Fruit fly (Drosophila melanogaster) whole organism, embryonic: ENCODE measurements around the gene CG11898.
A peak's percentile ranks its signal among the peaks of the same experiment; 100 is the strongest.

ENCODE experiments used
- BEAF-32 ChIP-seq: fragments of 200-800 bp; sonication (Bioruptor generic); optimal IDR thresholded peaks from 3 replicates; lab custom pipeline; 2017; ENCODE audit warnings: missing biosample characterization, missing genetic modification characterization, mild to moderate bottlenecking, moderate library complexity, missing genetic modification reagents
- CG10267 ChIP-seq: fragments of 200-800 bp; sonication (Bioruptor generic); optimal IDR thresholded peaks from 2 replicates; lab custom pipeline; 2018; ENCODE audit warnings: missing biosample characterization, mild to moderate bottlenecking, missing genetic modification characterization, moderate library complexity
- CG11696 ChIP-seq: fragments of 200-800 bp; sonication (Bioruptor generic); IDR thresholded peaks from 2 replicates; pipeline ENCODE4 v1.3.6; 2022; ENCODE audit warnings: missing biosample characterization, missing genetic modification characterization
- CG12391 ChIP-seq: fragments of 200-800 bp; sonication (Bioruptor generic); optimal IDR thresholded peaks from 3 replicates; lab custom pipeline; 2018; ENCODE audit warnings: missing biosample characterization, mild to moderate bottlenecking, missing genetic modification characterization, moderate library complexity
- CG12744 ChIP-seq: fragments of 200-800 bp; sonication (Bioruptor generic); optimal IDR thresholded peaks from 2 replicates; lab custom pipeline; 2016; ENCODE audit warnings: missing biosample characterization, missing genetic modification characterization
- CG13123 ChIP-seq: fragments of 200-800 bp; sonication (Bioruptor generic); optimal IDR thresholded peaks from 2 replicates; lab custom pipeline; 2016; ENCODE audit warnings: missing biosample characterization, missing genetic modification characterization
- CG13424 ChIP-seq: fragments of 200-800 bp; sonication (Bioruptor generic); optimal IDR thresholded peaks from 2 replicates; lab custom pipeline; 2019; ENCODE audit warnings: missing biosample characterization, mild to moderate bottlenecking, missing genetic modification characterization, moderate library complexity
- CG14441 ChIP-seq: fragments of 200-800 bp; sonication (Bioruptor generic); IDR thresholded peaks from 2 replicates; pipeline ENCODE4 v1.3.6; 2022; ENCODE audit warnings: missing biosample characterization, missing genetic modification characterization
- CG15514 ChIP-seq: fragments of 200-800 bp; sonication (Bioruptor generic); optimal IDR thresholded peaks from 3 replicates; lab custom pipeline; 2017; ENCODE audit warnings: missing biosample characterization, missing genetic modification characterization, mild to moderate bottlenecking, moderate library complexity, missing genetic modification reagents
- CG1832 ChIP-seq: fragments of 200-800 bp; sonication (Bioruptor generic); optimal IDR thresholded peaks from 2 replicates; lab custom pipeline; 2017; ENCODE audit warnings: missing biosample characterization, mild to moderate bottlenecking, missing genetic modification characterization, inconsistent platforms
- CG2116 ChIP-seq: fragments of 200-800 bp; sonication (Bioruptor generic); optimal IDR thresholded peaks from 3 replicates; lab custom pipeline; 2018; ENCODE audit warnings: missing biosample characterization, mild to moderate bottlenecking, missing genetic modification characterization
- CG4617 ChIP-seq: fragments of 200-800 bp; sonication (Bioruptor generic); optimal IDR thresholded peaks from 3 replicates; lab custom pipeline; 2016; ENCODE audit warnings: missing biosample characterization, missing genetic modification characterization, borderline replicate concordance
- CG5245 ChIP-seq: fragments of 200-800 bp; sonication (Bioruptor generic); optimal IDR thresholded peaks from 3 replicates; lab custom pipeline; 2016; ENCODE audit warnings: missing biosample characterization, missing genetic modification characterization
- CG6254 ChIP-seq: fragments of 200-800 bp; sonication (Bioruptor generic); optimal IDR thresholded peaks from 3 replicates; lab custom pipeline; 2017; ENCODE audit warnings: mild to moderate bottlenecking, missing biosample characterization, missing genetic modification reagents, missing genetic modification characterization
- CG6683 ChIP-seq: fragments of 200-800 bp; sonication (Bioruptor generic); optimal IDR thresholded peaks from 2 replicates; lab custom pipeline; 2017; ENCODE audit warnings: missing biosample characterization, mild to moderate bottlenecking, missing genetic modification characterization, missing genetic modification reagents
- CG7271 ChIP-seq: fragments of 200-800 bp; sonication (Bioruptor generic); optimal IDR thresholded peaks from 2 replicates; lab custom pipeline; 2018; ENCODE audit warnings: missing biosample characterization, mild to moderate bottlenecking, missing genetic modification characterization, moderate library complexity
- CG9437 ChIP-seq: fragments of 200-800 bp; sonication (Bioruptor generic); optimal IDR thresholded peaks from 2 replicates; lab custom pipeline; 2018; ENCODE audit warnings: missing biosample characterization, mild to moderate bottlenecking, missing genetic modification characterization
- CG9932 ChIP-seq: fragments of 200-800 bp; sonication (Bioruptor generic); IDR thresholded peaks from 2 replicates; pipeline ENCODE4 v1.3.6; 2022; ENCODE audit warnings: missing biosample characterization, missing genetic modification characterization
- Camta ChIP-seq: fragments of 200-800 bp; sonication (Bioruptor generic); optimal IDR thresholded peaks from 2 replicates; lab custom pipeline; 2016; ENCODE audit warnings: missing biosample characterization, missing genetic modification characterization
- Dad ChIP-seq: fragments of 200-800 bp; sonication (Bioruptor generic); optimal IDR thresholded peaks from 3 replicates; lab custom pipeline; 2016; ENCODE audit warnings: missing biosample characterization, missing genetic modification characterization
- Dip2 ChIP-seq: fragments of 200-800 bp; sonication (Bioruptor generic); IDR thresholded peaks from 2 replicates; pipeline ENCODE4 v1.3.6; 2022; ENCODE audit warnings: missing biosample characterization, missing genetic modification characterization
- Dip3 ChIP-seq: fragments of 200-800 bp; sonication (Bioruptor generic); optimal IDR thresholded peaks from 3 replicates; lab custom pipeline; 2016; ENCODE audit warnings: missing biosample characterization, missing genetic modification characterization
- Fer1 ChIP-seq: fragments of 200-800 bp; sonication (Bioruptor generic); optimal IDR thresholded peaks from 2 replicates; lab custom pipeline; 2017; ENCODE audit warnings: missing biosample characterization, mild to moderate bottlenecking, missing genetic modification characterization
- HHEX ChIP-seq: fragments of 200-800 bp; sonication (Bioruptor generic); optimal IDR thresholded peaks from 3 replicates; lab custom pipeline; 2017; ENCODE audit warnings: missing biosample characterization, mild to moderate bottlenecking, missing genetic modification characterization, missing genetic modification reagents
- Hr39 ChIP-seq: fragments of >200 bp; optimal IDR thresholded peaks from 2 replicates; lab custom pipeline; 2017
- Mad ChIP-seq: fragments of 200-800 bp; sonication (Bioruptor generic); optimal IDR thresholded peaks from 2 replicates; lab custom pipeline; 2016; ENCODE audit warnings: missing biosample characterization, missing genetic modification characterization
- Ptx1 ChIP-seq: fragments of 200-800 bp; sonication (Bioruptor generic); IDR thresholded peaks from 2 replicates; pipeline ENCODE4 v1.3.6; 2022; ENCODE audit warnings: missing biosample characterization, missing genetic modification characterization
- Rfx ChIP-seq: fragments of 200-800 bp; sonication (Bioruptor generic); IDR thresholded peaks from 2 replicates; pipeline ENCODE4 v1.3.6; 2022; ENCODE audit warnings: missing biosample characterization, missing genetic modification characterization
- Scr ChIP-seq: fragments of 200-800 bp; sonication (Bioruptor generic); IDR thresholded peaks from 2 replicates; pipeline ENCODE4 v1.3.6; 2022; ENCODE audit warnings: missing biosample characterization, missing genetic modification characterization; ENCODE audit not compliant: partially characterized antibody
- Taf1 ChIP-seq: fragments of 200-800 bp; sonication (Bioruptor generic); IDR thresholded peaks from 2 replicates; pipeline ENCODE4 v1.3.6; 2022; ENCODE audit warnings: missing biosample characterization, missing genetic modification characterization
- ab ChIP-seq: fragments of 200-800 bp; sonication (Bioruptor generic); optimal IDR thresholded peaks from 2 replicates; lab custom pipeline; 2016; ENCODE audit warnings: missing biosample characterization, missing genetic modification characterization
- aop ChIP-seq: fragments of 200-800 bp; sonication (Bioruptor generic); IDR thresholded peaks from 2 replicates; pipeline ENCODE4 v1.3.6; 2022; ENCODE audit warnings: missing biosample characterization, missing genetic modification characterization
- ato ChIP-seq: fragments of 200-800 bp; sonication (Bioruptor generic); IDR thresholded peaks from 2 replicates; pipeline ENCODE4 v1.3.6; 2022; ENCODE audit warnings: missing biosample characterization, missing genetic modification characterization; ENCODE audit not compliant: partially characterized antibody
- bsh ChIP-seq, 2 experiments: fragments of 200-800 bp; sonication (Bioruptor generic); optimal IDR thresholded peaks; 2 replicates each; lab custom pipeline; 2017 to 2018; ENCODE audit warnings: mild to moderate bottlenecking in 2 of 2, missing biosample characterization in 2 of 2, missing genetic modification characterization in 2 of 2, moderate library complexity in 1 of 2
- cas ChIP-seq: fragments of 200-800 bp; sonication (Bioruptor generic); IDR thresholded peaks from 2 replicates; pipeline ENCODE4 v1.3.6; 2022; ENCODE audit warnings: missing biosample characterization, missing genetic modification characterization
- cato ChIP-seq: fragments of 200-800 bp; sonication (Bioruptor generic); optimal IDR thresholded peaks from 2 replicates; lab custom pipeline; 2016; ENCODE audit warnings: missing biosample characterization, missing genetic modification characterization, borderline replicate concordance
- caup ChIP-seq: fragments of 200-800 bp; sonication (Bioruptor generic); optimal IDR thresholded peaks from 3 replicates; lab custom pipeline; 2017; ENCODE audit warnings: missing biosample characterization, mild to moderate bottlenecking, missing genetic modification characterization, moderate library complexity; ENCODE audit not compliant: severe bottlenecking
- crc ChIP-seq: fragments of 200-800 bp; sonication (Bioruptor generic); optimal IDR thresholded peaks from 2 replicates; lab custom pipeline; 2016; ENCODE audit warnings: missing biosample characterization, missing genetic modification characterization
- dimm ChIP-seq: fragments of 200-800 bp; sonication (Bioruptor generic); IDR thresholded peaks from 2 replicates; pipeline ENCODE4 v1.3.6; 2022; ENCODE audit warnings: missing biosample characterization, missing genetic modification characterization
- dmrt11E ChIP-seq: fragments of 200-800 bp; sonication (Bioruptor generic); optimal IDR thresholded peaks from 3 replicates; lab custom pipeline; 2018; ENCODE audit warnings: missing biosample characterization, mild to moderate bottlenecking, missing genetic modification characterization, moderate library complexity
- fru ChIP-seq: fragments of >200 bp; optimal IDR thresholded peaks from 2 replicates; lab custom pipeline; 2017
- gfzf ChIP-seq: fragments of 200-800 bp; sonication (Bioruptor generic); optimal IDR thresholded peaks from 2 replicates; lab custom pipeline; 2016; ENCODE audit warnings: missing biosample characterization, mild to moderate bottlenecking, missing genetic modification characterization, moderate library complexity
- phol ChIP-seq: fragments of 200-800 bp; sonication (Bioruptor generic); optimal IDR thresholded peaks from 3 replicates; lab custom pipeline; 2018; ENCODE audit warnings: missing biosample characterization, mild to moderate bottlenecking, missing genetic modification characterization, moderate library complexity
- prd ChIP-seq, 3 experiments: fragments of >200 bp in 2 of 3; fragments of 200-800 bp in 1 of 3; sonication (Bioruptor generic) in 1 of 3; optimal IDR thresholded peaks in 2 of 3; IDR thresholded peaks in 1 of 3; 2 replicates in 2 of 3; 3 replicates in 1 of 3; pipeline versions ENCODE4 v1.3.6 to Lab custom; 2017 to 2022; ENCODE audit warnings: missing biosample characterization in 1 of 3, missing genetic modification characterization in 1 of 3
- pros ChIP-seq: fragments of 200-800 bp; sonication (Bioruptor generic); optimal IDR thresholded peaks from 3 replicates; lab custom pipeline; 2019; ENCODE audit warnings: missing biosample characterization, mild to moderate bottlenecking, missing genetic modification characterization, moderate library complexity
- ranshi ChIP-seq: fragments of 200-800 bp; sonication (Bioruptor generic); IDR thresholded peaks from 2 replicates; pipeline ENCODE4 v1.3.6; 2022; ENCODE audit warnings: missing biosample characterization, missing genetic modification characterization
- sens ChIP-seq: fragments of 200-800 bp; sonication (Bioruptor generic); peaks from one replicate; lab custom pipeline; 2016; ENCODE audit warnings: missing biosample characterization, missing genetic modification characterization
- seq ChIP-seq: fragments of 200-800 bp; sonication (Bioruptor generic); IDR thresholded peaks from 2 replicates; pipeline ENCODE4 v1.3.6; 2022; ENCODE audit warnings: missing biosample characterization, missing genetic modification characterization
- tgo ChIP-seq: fragments of 200-800 bp; sonication (Bioruptor generic); IDR thresholded peaks from 3 replicates; pipeline ENCODE4 v1.3.6; 2022; ENCODE audit warnings: missing biosample characterization, missing genetic modification characterization

CG11898 gene

DNA sequence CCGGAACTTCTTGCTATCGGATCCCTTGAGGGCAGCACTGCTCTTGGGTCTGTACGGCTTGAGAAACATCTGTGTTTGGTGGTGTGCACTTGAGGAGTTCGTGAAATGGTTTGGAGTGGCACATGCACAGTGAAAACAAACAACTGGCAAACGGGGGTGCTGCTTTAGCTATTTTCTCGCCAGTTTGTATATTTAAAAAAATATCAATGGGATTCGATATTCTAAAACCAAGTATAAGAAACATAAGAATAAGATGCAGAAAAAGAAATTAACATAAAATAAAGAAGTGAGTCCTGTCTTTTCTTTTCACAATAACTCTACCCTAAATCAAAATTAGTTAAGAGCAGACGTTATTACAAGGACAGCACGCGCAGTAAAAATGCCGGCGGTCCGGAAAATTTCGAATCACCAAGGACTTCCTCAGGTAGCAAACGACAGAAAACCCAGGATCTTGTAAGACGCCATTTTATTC lies 13.8 kb upstream of the CG11898 start, which contains the start of gene eIF2D (continued):
- TF ChIP-seq Mad (GFP tag; lab: Kevin White, UChicago), result peak; percentile 42
- TF ChIP-seq cas (GFP tag; lab: Robert Waterston, UW), result peak; percentile 71
- TF ChIP-seq ranshi (GFP tag; lab: Robert Waterston, UW), result peak; percentile 64; the same call in 1 of the 2 replicates
- peak; percentile 47 for TF ChIP-seq CG12744 (GFP tag; lab: Kevin White, UChicago)
- 0 out of 2 replicates have a peak, but pooled peaks have one; percentile 42 for TF ChIP-seq seq
- peak; percentile 46 for TF ChIP-seq Camta (GFP tag; lab: Kevin White, UChicago)
- no peak for TF ChIP-seq prd (optimal IDR thresholded peaks at IDR 0.05; lab: Kevin White, UChicago)
- TF ChIP-seq prd (GFP tag; IDR thresholded peaks at IDR 0.05; lab: Robert Waterston, UW), result peak; percentile 58
- peak; percentile 26 for TF ChIP-seq Dad (GFP tag; lab: Kevin White, UChicago)
- peak; percentile 77 for TF ChIP-seq CG15514 (GFP tag; lab: Kevin White, UChicago)
- TF ChIP-seq gfzf (GFP tag; lab: Kevin White, UChicago), result peak; percentile 1
- TF ChIP-seq dmrt11E (tag; lab: Kevin White, UChicago), result peak; percentile 41
- TF ChIP-seq CG1832 (GFP tag; lab: Kevin White, UChicago), result no peak
- peak; percentile 76 for TF ChIP-seq Rfx (GFP tag; lab: Robert Waterston, UW)
- TF ChIP-seq phol (tag; lab: Kevin White, UChicago), result peak; percentile 85
- no peak for TF ChIP-seq ab
- no peak for TF ChIP-seq fru (lab: Kevin White, UChicago)
- peak; percentile 71 for TF ChIP-seq CG12391 (tag; lab: Kevin White, UChicago)
- no peak for TF ChIP-seq Dip3 (GFP tag; lab: Kevin White, UChicago)
- TF ChIP-seq CG5245 (GFP tag; lab: Kevin White, UChicago), result peak; percentile 22
- TF ChIP-seq Fer1 (GFP tag; lab: Kevin White, UChicago), result peak; percentile 68
- TF ChIP-seq Dip2 (GFP tag; lab: Robert Waterston, UW), result no peak
- TF ChIP-seq Hr39 (lab: Kevin White, UChicago), result no peak
- TF ChIP-seq CG14441 (GFP tag; lab: Robert Waterston, UW), result peak; percentile 52; the same call in 1 of the 2 replicates
- peak; percentile 40 for TF ChIP-seq CG2116 (GFP tag; lab: Kevin White, UChicago)
- peak; percentile 36 for TF ChIP-seq crc
- peak; percentile 28 for TF ChIP-seq CG6683
- no peak for TF ChIP-seq ato
- no peak for TF ChIP-seq cato (GFP tag; lab: Kevin White, UChicago)
- peak; percentile 55 for TF ChIP-seq HHEX (GFP tag; lab: Kevin White, UChicago)
- TF ChIP-seq BEAF-32 (GFP tag; lab: Kevin White, UChicago), result peak; percentile 34
- TF ChIP-seq caup (GFP tag; lab: Kevin White, UChicago), result peak; percentile 68
- peak; percentile 90 for TF ChIP-seq pros (GFP tag; lab: Kevin White, UChicago)
- peak; percentile 24 for TF ChIP-seq CG7271 (tag; lab: Kevin White, UChicago)
- TF ChIP-seq sens (GFP tag; lab: Kevin White, UChicago), result peak; percentile 96
- TF ChIP-seq CG9932 (GFP tag; lab: Robert Waterston, UW), result peak; percentile 62
- peak; percentile 1 for TF ChIP-seq CG13123
- peak; percentile 49; the same call in 2 of the 3 replicates for TF ChIP-seq tgo (GFP tag; lab: Robert Waterston, UW)
- TF ChIP-seq Ptx1 (GFP tag; lab: Robert Waterston, UW), result peak; percentile 53
- TF ChIP-seq dimm (GFP tag; lab: Robert Waterston, UW), result 0 out of 2 replicates have a peak, but pooled peaks have one; percentile 14
- TF ChIP-seq CG13424, result peak; percentile 62
- peak; percentile 43 for TF ChIP-seq CG6254 (GFP tag; lab: Kevin White, UChicago)
- TF ChIP-seq CG10267, result peak; percentile 73
- TF ChIP-seq Scr (GFP tag; lab: Robert Waterston, UW), result peak; percentile 19; the same call in 1 of the 2 replicates
- peak; percentile 21 for TF ChIP-seq CG9437 (GFP tag; lab: Kevin White, UChicago)
- TF ChIP-seq aop (GFP tag; lab: Robert Waterston, UW), result no peak
- peak; percentile 1 to 61 for TF ChIP-seq bsh (GFP tag; optimal IDR thresholded peaks at IDR 0.05; lab: Kevin White, UChicago)
- TF ChIP-seq CG4617 (GFP tag; lab: Kevin White, UChicago), result peak; percentile 47
- 0 out of 2 replicates have a peak, but pooled peaks have one; percentile 31 for TF ChIP-seq Taf1 (GFP tag; lab: Robert Waterston, UW)
- TF ChIP-seq CG11696 (GFP tag; lab: Robert Waterston, UW), result peak; percentile 47
